Fruit fly (Drosophila melanogaster): ENCODE data around the gene CG31635.

DNA sequence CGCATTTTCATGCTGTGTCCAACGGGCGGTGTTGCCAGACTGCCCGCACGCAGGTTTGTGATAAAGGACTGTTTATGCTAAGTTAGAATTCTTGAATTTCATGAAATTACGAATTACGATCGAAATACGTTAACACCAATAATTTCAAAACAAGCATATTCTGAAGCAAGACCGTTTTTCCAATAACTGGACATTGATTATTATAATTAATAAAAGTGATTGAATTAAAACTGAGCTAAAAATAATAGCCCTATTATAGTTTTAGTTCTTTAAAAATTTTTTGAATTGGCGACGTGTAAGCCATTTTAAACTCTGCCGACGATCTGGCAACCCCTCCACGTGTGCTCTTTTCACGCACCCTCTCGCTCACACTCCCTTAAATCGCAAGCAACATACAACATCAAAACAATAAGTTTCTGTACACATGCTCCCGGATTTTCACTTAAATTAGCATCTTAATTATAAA, 718 bp downstream of the CG31635 start:
- no peak for TF ChIP-seq h (optimal IDR thresholded peaks at IDR 0.05)
- TF ChIP-seq ttk (optimal IDR thresholded peaks at IDR 0.05): no peak
- no peak for TF ChIP-seq Myc (optimal IDR thresholded peaks at IDR 0.05)

All from Kc167 (cell line).